Fruit fly (Drosophila melanogaster): ENCODE data around the gene CG9427.
A peak's percentile ranks its signal among the peaks of the same experiment; 100 is the strongest.

CG9427 gene

DNA sequence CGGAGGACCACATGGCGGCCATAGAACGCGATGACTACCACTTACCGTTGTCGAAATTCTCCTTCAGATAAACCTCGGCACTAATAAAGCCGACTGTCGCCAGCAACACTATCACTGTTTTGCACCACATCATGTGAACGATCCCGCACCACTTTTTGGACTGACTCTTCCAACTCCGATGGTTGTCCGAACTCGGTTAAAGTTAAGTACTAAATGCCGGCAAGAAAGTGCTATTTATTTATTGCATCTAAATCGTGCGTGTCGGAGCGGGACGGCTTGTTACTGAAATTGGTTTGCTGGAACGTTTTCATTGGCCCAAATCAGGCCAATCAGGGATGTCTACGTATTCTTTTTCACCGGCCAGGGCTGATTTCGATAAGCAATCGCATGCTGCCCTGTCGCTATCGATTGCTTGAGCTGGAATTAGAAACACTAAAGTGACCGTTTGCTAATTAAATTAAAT, 3.9 kb upstream of the CG9427 start, which contains the start of gene Calr:
Calr (minus strand) TSS at position 219 of the 463 bp plus-strand sequence.
- no peak for TF ChIP-seq Hr96 (GFP tag; optimal IDR thresholded peaks at IDR 0.05)
- no peak for TF ChIP-seq tj (GFP tag; optimal IDR thresholded peaks at IDR 0.05)
- TF ChIP-seq CG33017 (tag; optimal IDR thresholded peaks at IDR 0.05), result peak; percentile 59
- TF ChIP-seq CG7101 (tag; optimal IDR thresholded peaks at IDR 0.05), result peak; percentile 65
- TF ChIP-seq CG5204 (GFP tag; optimal IDR thresholded peaks at IDR 0.05), result no peak
- TF ChIP-seq bab1 (GFP tag; optimal IDR thresholded peaks at IDR 0.05), result peak; percentile 65
- no peak for TF ChIP-seq CG11617 (GFP tag; optimal IDR thresholded peaks at IDR 0.05)
- TF ChIP-seq Clk (GFP tag; optimal IDR thresholded peaks at IDR 0.05), result no peak
- peak; percentile 42 for TF ChIP-seq pad (GFP tag; optimal IDR thresholded peaks at IDR 0.05)
- TF ChIP-seq toe (GFP tag; optimal IDR thresholded peaks at IDR 0.05), result no peak
- TF ChIP-seq Crg-1 (GFP tag; optimal IDR thresholded peaks at IDR 0.05), result peak; percentile 61
- no peak for TF ChIP-seq kay (GFP tag; ENCODE audit: borderline replicate concordance)
- TF ChIP-seq ovo (GFP tag; optimal IDR thresholded peaks at IDR 0.05), result no peak
- TF ChIP-seq CG12768 (GFP tag; optimal IDR thresholded peaks at IDR 0.05), result peak; percentile 76
- peak; percentile 19 for TF ChIP-seq cic (GFP tag; optimal IDR thresholded peaks at IDR 0.05)
- TF ChIP-seq CG7045 (GFP tag; optimal IDR thresholded peaks at IDR 0.05), result peak; percentile 47
- peak; percentile 46 for TF ChIP-seq CG14711 (tag; optimal IDR thresholded peaks at IDR 0.05)
- TF ChIP-seq CG1620 (GFP tag; optimal IDR thresholded peaks at IDR 0.05), result peak; percentile 19
- TF ChIP-seq Mnt (GFP tag; optimal IDR thresholded peaks at IDR 0.05), result peak; percentile 87
- no peak for TF ChIP-seq cnc (optimal IDR thresholded peaks at IDR 0.05)

DNA sequence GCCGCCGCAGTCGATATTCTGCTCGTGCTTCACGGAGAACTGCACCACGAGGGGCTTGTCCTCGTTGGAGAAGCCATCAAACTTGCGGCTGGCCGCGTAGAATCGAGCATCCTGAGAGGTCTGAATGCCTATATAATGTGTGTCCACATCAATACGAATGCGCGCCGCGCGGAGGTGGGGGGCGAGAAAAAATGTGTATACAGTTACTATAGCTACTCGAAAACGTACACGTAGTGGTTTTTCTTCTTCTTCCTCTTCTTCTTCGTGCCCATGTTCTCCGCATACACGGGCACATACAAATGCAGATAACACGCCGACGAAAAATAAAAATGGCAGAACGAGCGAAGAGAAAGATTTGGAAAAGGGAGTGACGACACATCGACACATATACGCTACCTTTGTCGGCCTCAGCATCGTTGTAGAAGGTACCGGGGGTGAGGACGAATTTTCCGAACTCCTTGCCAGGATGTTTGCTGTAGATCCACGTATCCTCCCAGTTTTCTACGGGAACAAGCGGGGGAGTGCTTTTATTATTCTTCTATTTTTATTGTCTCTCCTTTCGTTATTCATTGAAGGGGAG, 3.4 kb upstream of the CG9427 start:
- TF ChIP-seq Mnt (GFP tag; optimal IDR thresholded peaks at IDR 0.05) (peak; percentile 70), Hr96 (GFP tag; optimal IDR thresholded peaks at IDR 0.05) (no peak), cic (GFP tag; optimal IDR thresholded peaks at IDR 0.05) (peak; percentile 97), tj (GFP tag; optimal IDR thresholded peaks at IDR 0.05) (peak; percentile 74), cnc (optimal IDR thresholded peaks at IDR 0.05) (no peak), ovo (GFP tag; optimal IDR thresholded peaks at IDR 0.05) (peak; percentile 49), CG7045 (GFP tag; optimal IDR thresholded peaks at IDR 0.05) (no peak)

DNA sequence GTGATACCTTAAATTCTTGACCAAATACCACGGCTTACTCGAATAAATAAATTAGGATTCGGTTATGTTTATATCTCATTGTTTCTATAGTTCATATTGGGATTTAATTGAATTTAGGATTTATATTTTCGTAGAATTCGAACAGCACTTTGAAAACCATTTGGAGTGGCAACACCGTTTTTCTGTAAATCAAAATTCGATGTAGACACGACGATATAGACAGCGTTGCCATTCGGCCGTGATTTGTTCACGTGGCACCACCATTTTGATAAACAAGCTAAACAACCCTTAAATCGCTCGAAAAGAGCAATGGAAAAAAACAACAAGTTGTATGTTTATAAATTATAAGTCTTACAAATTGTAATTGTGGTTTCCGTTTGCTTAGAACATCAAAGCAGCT, 1.9 kb upstream of the CG9427 start:
- TF ChIP-seq bab1 (GFP tag; optimal IDR thresholded peaks at IDR 0.05) (peak; percentile 4), Hr96 (GFP tag; optimal IDR thresholded peaks at IDR 0.05) (no peak), CG5204 (GFP tag; optimal IDR thresholded peaks at IDR 0.05) (no peak), Mnt (GFP tag; optimal IDR thresholded peaks at IDR 0.05) (peak; percentile 88), CG14711 (tag; optimal IDR thresholded peaks at IDR 0.05) (peak; percentile 88), CG7045 (GFP tag; optimal IDR thresholded peaks at IDR 0.05) (no peak)

DNA sequence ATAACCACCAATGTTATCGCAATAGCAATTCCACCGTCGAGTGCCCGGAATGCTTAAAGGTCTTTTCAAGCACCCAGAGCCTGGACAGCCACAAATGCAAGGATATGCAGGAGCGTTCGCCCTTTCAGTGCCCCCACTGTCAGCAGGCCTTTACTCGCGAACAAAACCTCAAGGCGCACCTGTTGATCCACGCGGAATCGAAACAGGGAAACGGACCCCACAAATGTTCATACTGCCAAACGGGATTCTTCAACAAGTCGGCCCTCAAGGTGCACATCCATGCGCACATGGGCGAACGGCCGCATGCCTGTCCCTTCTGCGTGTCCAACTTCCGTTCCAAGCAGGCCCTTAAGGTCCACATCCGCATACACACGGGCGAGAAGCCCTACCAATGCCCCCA, 1.3 kb upstream of the CG9427 start:
- TF ChIP-seq Clk (GFP tag; optimal IDR thresholded peaks at IDR 0.05), result no peak
- no peak for TF ChIP-seq Hr96 (GFP tag; optimal IDR thresholded peaks at IDR 0.05)
- TF ChIP-seq CG1620 (GFP tag; optimal IDR thresholded peaks at IDR 0.05), result no peak
- no peak for TF ChIP-seq Crg-1 (GFP tag; optimal IDR thresholded peaks at IDR 0.05)
- TF ChIP-seq CG11617 (GFP tag; optimal IDR thresholded peaks at IDR 0.05), result no peak
- TF ChIP-seq Mnt (GFP tag; optimal IDR thresholded peaks at IDR 0.05), result no peak
- TF ChIP-seq toe (GFP tag; optimal IDR thresholded peaks at IDR 0.05), result no peak
- no peak for TF ChIP-seq cic (GFP tag; optimal IDR thresholded peaks at IDR 0.05)
- no peak for TF ChIP-seq CG7101 (tag; optimal IDR thresholded peaks at IDR 0.05)
- TF ChIP-seq tj (GFP tag; optimal IDR thresholded peaks at IDR 0.05), result no peak
- TF ChIP-seq CG5204 (GFP tag; optimal IDR thresholded peaks at IDR 0.05), result no peak
- TF ChIP-seq pad (GFP tag; optimal IDR thresholded peaks at IDR 0.05), result no peak
- TF ChIP-seq bab1 (GFP tag; optimal IDR thresholded peaks at IDR 0.05), result no peak
- no peak for TF ChIP-seq ovo (GFP tag; optimal IDR thresholded peaks at IDR 0.05)
- TF ChIP-seq CG14711 (tag; optimal IDR thresholded peaks at IDR 0.05), result no peak
- no peak for TF ChIP-seq kay (GFP tag; ENCODE audit: borderline replicate concordance)
- no peak for TF ChIP-seq CG7045 (GFP tag; optimal IDR thresholded peaks at IDR 0.05)

DNA sequence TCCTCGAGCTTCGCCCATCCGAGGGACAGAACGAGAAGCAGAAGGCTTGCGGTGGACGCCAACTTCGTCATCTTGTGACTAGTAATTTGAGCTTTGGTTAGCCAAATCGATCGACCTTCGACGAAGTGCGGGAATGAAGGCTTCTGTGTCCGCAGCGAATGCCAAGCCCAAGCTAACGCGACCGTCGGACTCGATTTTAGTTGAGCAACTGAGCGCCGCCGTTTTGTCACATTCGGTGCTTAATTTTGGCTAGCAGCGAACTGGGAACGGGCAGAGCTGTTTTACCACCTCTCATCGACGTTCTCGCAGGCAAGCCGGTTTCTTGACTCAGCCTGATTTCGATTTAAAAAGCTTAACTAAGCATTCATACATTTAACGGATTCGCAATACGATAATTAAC, 464 bp downstream of the CG9427 start:
- no peak for TF ChIP-seq CG1620 (GFP tag; optimal IDR thresholded peaks at IDR 0.05)
- peak; percentile 63 for TF ChIP-seq tj (GFP tag; optimal IDR thresholded peaks at IDR 0.05)

DNA sequence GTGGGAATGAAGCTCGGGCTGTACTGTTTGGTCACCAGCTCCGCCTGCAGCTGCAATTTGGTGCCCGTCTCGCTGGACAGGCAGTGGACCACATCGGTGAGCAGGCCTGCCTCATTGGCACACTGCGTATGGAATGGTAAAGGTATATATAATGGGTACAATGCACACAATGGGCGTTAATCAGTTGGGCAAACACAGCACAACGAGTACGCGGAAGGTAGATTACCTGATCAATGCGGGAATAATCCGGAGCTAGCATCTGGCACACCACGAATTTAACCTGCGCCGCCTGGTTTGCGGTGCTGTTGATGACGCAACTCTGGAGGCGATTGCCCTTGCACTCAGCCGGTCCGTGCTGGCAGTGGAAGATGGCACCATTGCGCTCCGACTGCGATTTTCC, 1.3 kb downstream of the CG9427 start:
- TF ChIP-seq tj (GFP tag; optimal IDR thresholded peaks at IDR 0.05) (no peak), CG14711 (tag; optimal IDR thresholded peaks at IDR 0.05) (no peak), bab1 (GFP tag; optimal IDR thresholded peaks at IDR 0.05) (no peak), CG1620 (GFP tag; optimal IDR thresholded peaks at IDR 0.05) (no peak), CG33017 (tag; optimal IDR thresholded peaks at IDR 0.05) (no peak), Clk (GFP tag; optimal IDR thresholded peaks at IDR 0.05) (no peak), pad (GFP tag; optimal IDR thresholded peaks at IDR 0.05) (no peak), CG7045 (GFP tag; optimal IDR thresholded peaks at IDR 0.05) (no peak), CG11617 (GFP tag; optimal IDR thresholded peaks at IDR 0.05) (no peak), kay (GFP tag; ENCODE audit: borderline replicate concordance) (no peak), cnc (optimal IDR thresholded peaks at IDR 0.05) (no peak), Crg-1 (GFP tag; optimal IDR thresholded peaks at IDR 0.05) (no peak), CG5204 (GFP tag; optimal IDR thresholded peaks at IDR 0.05) (no peak), CG12768 (GFP tag; optimal IDR thresholded peaks at IDR 0.05) (no peak), CG7101 (tag; optimal IDR thresholded peaks at IDR 0.05) (no peak), Hr96 (GFP tag; optimal IDR thresholded peaks at IDR 0.05) (no peak), ovo (GFP tag; optimal IDR thresholded peaks at IDR 0.05) (no peak)

Measured in whole organism, adult.